Worm (Caenorhabditis elegans) whole organism, L4/young adult: Measurements from ENCODE around the gene nol-56.

Experiments
- W03F9.2 ChIP-seq: fragments of 150-350 bp; optimal IDR thresholded peaks from 2 replicates; lab custom pipeline; 2014; ENCODE audit warnings: missing biosample characterization, missing genetic modification characterization
- him-1 ChIP-seq: sonication (generic microtip); optimal IDR thresholded peaks from 2 replicates; lab custom pipeline; 2016; ENCODE audit warnings: missing genotype, missing genetic modification reagents, missing genetic modification characterization, missing compliant biosample characterization

DNA sequence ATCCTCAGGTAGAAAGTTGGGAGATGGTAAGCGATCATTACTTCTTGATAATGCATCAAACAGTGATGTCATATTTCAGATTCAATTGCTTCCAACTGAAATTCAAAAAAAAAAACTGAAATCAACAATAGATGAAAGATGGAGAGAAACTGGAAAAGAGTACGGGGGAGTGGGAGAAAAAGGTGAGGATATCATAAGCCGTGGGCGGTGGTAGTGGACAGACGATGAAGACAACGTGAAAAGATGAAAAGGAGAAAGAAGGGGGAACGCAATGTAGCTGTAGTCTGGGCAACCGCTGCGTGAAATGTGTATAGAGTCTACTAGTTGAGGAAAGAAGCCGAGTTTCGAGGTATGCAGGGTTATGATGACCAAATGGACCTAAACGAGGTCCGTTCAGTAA is 45.5 kb downstream of the nol-56 start, which contains the start of gene che-12:
- no peak for TF ChIP-seq him-1 (tag; lab: Kevin White, UChicago)
- TF ChIP-seq W03F9.2 (tag; lab: Kevin White, UChicago) = no peak
